Fruit fly (Drosophila melanogaster) S2 (cell line): Measurements from ENCODE around the gene CG5612.

Experiments
- CG8478 ChIP-seq: fragments of >200 bp; optimal IDR thresholded peaks from 2 replicates; lab custom pipeline; 2018
- CTCF ChIP-seq, 2 experiments: fragments of >200 bp; optimal IDR thresholded peaks; 2 replicates each; lab custom pipeline; 2018

- TF ChIP-seq CG8478 (no peak), CTCF (optimal IDR thresholded peaks at IDR 0.05; lab: Kevin White, UChicago) (no peak)
Measured at dm6 chr3R:27604636-27605443, 21.0 kb downstream of the CG5612 start.
